Fruit fly (Drosophila melanogaster) S2 (cell line): Measurements from ENCODE around the gene Ance.

Source experiments
- CG8478 ChIP-seq: fragments of >200 bp; optimal IDR thresholded peaks from 2 replicates; lab custom pipeline; 2018
- CTCF ChIP-seq, 2 experiments: fragments of >200 bp; optimal IDR thresholded peaks; 2 replicates each; lab custom pipeline; 2018

- no peak for TF ChIP-seq CTCF (optimal IDR thresholded peaks at IDR 0.05; lab: Kevin White, UChicago)
- no peak for TF ChIP-seq CG8478 (lab: Kevin White, UChicago)
Observed at dm6 chr2L:13881387-13881902, 24.0 kb upstream of the Ance start.
